Worm (Caenorhabditis elegans) whole organism, young adult: Measurements from ENCODE around the gene F10C5.3.

Experiments
- F39B2.1 ChIP-seq: fragments of 200-800 bp; sonication (Bioruptor generic); IDR thresholded peaks from 2 replicates; pipeline ENCODE4 v1.3.6; 2022; ENCODE audit warnings: missing genetic modification reagents, missing genetic modification characterization, missing compliant biosample characterization
- ama-1 ChIP-seq, 3 experiments: fragments of 150-350 bp in 1 of 3; sonication (generic microtip) in 2 of 3; optimal IDR thresholded peaks; 2 replicates each; lab custom pipeline; 2014 to 2018; ENCODE audit warnings: missing biosample characterization in 2 of 3, missing genetic modification characterization in 2 of 3, missing genetic modification reagents in 2 of 3
- bed-2 ChIP-seq: fragments of 200-800 bp; sonication (Bioruptor generic); IDR thresholded peaks from 2 replicates; pipeline ENCODE4 v1.3.6; 2022; ENCODE audit warnings: missing genetic modification reagents, missing genetic modification characterization, missing compliant biosample characterization
- ceh-40 ChIP-seq: fragments of 200-800 bp; sonication (Bioruptor generic); IDR thresholded peaks from 2 replicates; pipeline ENCODE4 v1.3.6; 2022; ENCODE audit warnings: missing genetic modification characterization, missing compliant biosample characterization
- chd-7 ChIP-seq: sonication (generic microtip); optimal IDR thresholded peaks from 2 replicates; lab custom pipeline; 2016; ENCODE audit warnings: mild to moderate bottlenecking, missing genetic modification characterization, moderate library complexity, missing compliant biosample characterization
- dox-1 ChIP-seq: fragments of 200-800 bp; sonication (Bioruptor generic); IDR thresholded peaks from 2 replicates; pipeline ENCODE4 v1.3.6; 2022; ENCODE audit warnings: missing genetic modification reagents, missing genetic modification characterization, missing compliant biosample characterization
- efl-1 ChIP-seq: fragments of 150-350 bp; optimal IDR thresholded peaks from 2 replicates; lab custom pipeline; 2014; ENCODE audit warnings: missing biosample characterization, missing genetic modification reagents, missing genetic modification characterization
- gei-17 ChIP-seq: fragments of 200-800 bp; sonication (Bioruptor generic); optimal IDR thresholded peaks from 2 replicates; lab custom pipeline; 2018; ENCODE audit warnings: mild to moderate bottlenecking, missing genetic modification characterization, missing compliant biosample characterization
- let-526 ChIP-seq: fragments of 200-800 bp; sonication (Bioruptor generic); IDR thresholded peaks from 2 replicates; pipeline ENCODE4 v1.3.6; 2022; ENCODE audit warnings: missing genetic modification reagents, missing genetic modification characterization, missing compliant biosample characterization
- let-607 ChIP-seq, 2 experiments: fragments of 200-800 bp in 1 of 2; sonication (Bioruptor generic) in 1 of 2; sonication (generic microtip) in 1 of 2; optimal IDR thresholded peaks; 2 replicates each; lab custom pipeline; 2016 to 2018; ENCODE audit warnings: mild to moderate bottlenecking in 2 of 2, missing compliant biosample characterization in 2 of 2, missing genetic modification characterization in 2 of 2, moderate library complexity in 2 of 2, missing genotype in 1 of 2
- madf-10 ChIP-seq: sonication (generic microtip); optimal IDR thresholded peaks from 2 replicates; lab custom pipeline; 2016; ENCODE audit warnings: mild to moderate bottlenecking, missing genetic modification characterization, missing compliant biosample characterization
- mel-28 ChIP-seq: sonication (generic microtip); optimal IDR thresholded peaks from 2 replicates; lab custom pipeline; 2016; ENCODE audit warnings: borderline replicate concordance, mild to moderate bottlenecking, missing genetic modification characterization, missing compliant biosample characterization
- nhr-179 ChIP-seq: sonication (generic microtip); optimal IDR thresholded peaks from 2 replicates; lab custom pipeline; 2016; ENCODE audit warnings: mild to moderate bottlenecking, missing genetic modification characterization, missing compliant biosample characterization
- nhr-90 ChIP-seq: sonication (generic microtip); optimal IDR thresholded peaks from 2 replicates; lab custom pipeline; 2016; ENCODE audit warnings: missing genotype, mild to moderate bottlenecking, missing genetic modification characterization, missing compliant biosample characterization
- snpc-1.3 ChIP-seq: sonication (generic microtip); optimal IDR thresholded peaks from 2 replicates; lab custom pipeline; 2017; ENCODE audit warnings: missing genetic modification characterization, mild to moderate bottlenecking, missing compliant biosample characterization, antibody characterized with exemption, moderate library complexity, missing genotype, missing genetic modification reagents; ENCODE audit not compliant: insufficient read depth
- somi-1 ChIP-seq: fragments of 200-800 bp; sonication (Bioruptor generic); optimal IDR thresholded peaks from 2 replicates; lab custom pipeline; 2018; ENCODE audit warnings: mild to moderate bottlenecking, missing genetic modification characterization, missing compliant biosample characterization
- unc-130 ChIP-seq: sonication (generic microtip); optimal IDR thresholded peaks from 2 replicates; lab custom pipeline; 2016; ENCODE audit warnings: missing genetic modification reagents, missing genetic modification characterization, missing compliant biosample characterization
- ztf-22 ChIP-seq: fragments of 200-800 bp; sonication (Bioruptor generic); optimal IDR thresholded peaks from 2 replicates; lab custom pipeline; 2018; ENCODE audit warnings: mild to moderate bottlenecking, missing genetic modification characterization, moderate library complexity, missing compliant biosample characterization
- ztf-25 ChIP-seq: fragments of 200-800 bp; sonication (Bioruptor generic); IDR thresholded peaks from 2 replicates; pipeline ENCODE4 v1.3.6; 2022; ENCODE audit warnings: missing genetic modification reagents, missing genetic modification characterization, missing compliant biosample characterization

Gene F10C5.3

DNA sequence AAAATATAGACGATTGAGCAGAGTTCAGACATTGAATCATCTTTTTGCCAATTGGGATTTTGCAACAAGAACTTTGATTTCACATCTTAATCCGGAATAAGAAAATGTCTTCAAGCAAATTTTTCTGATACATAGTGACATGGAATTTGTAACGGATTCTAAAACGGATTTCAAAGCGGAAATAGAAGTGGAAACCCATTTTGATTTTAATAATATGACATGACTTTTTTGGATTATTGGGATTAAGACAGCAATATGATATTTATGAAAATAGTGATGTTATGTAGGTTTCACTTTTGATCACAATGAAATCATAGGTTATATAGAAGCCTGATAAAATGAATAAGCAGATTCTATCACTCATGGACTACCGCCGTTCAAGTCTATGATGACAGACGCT, 48.5 kb downstream of the F10C5.3 start:
- TF ChIP-seq ztf-22 (GFP tag; lab: Kevin White, UChicago) (no peak), let-607 (tag; optimal IDR thresholded peaks at IDR 0.05; lab: Kevin White, UChicago) (no peak), let-526 (no peak), chd-7 (tag; lab: Kevin White, UChicago) (no peak), nhr-179 (tag; lab: Kevin White, UChicago) (no peak), gei-17 (GFP tag; lab: Kevin White, UChicago) (no peak), ceh-40 (no peak), ztf-25 (GFP tag; lab: Robert Waterston, UW) (no peak), efl-1 (GFP tag; lab: Kevin White, UChicago) (no peak), madf-10 (tag; lab: Kevin White, UChicago) (no peak), mel-28 (tag; lab: Kevin White, UChicago) (no peak), nhr-90 (no peak), bed-2 (GFP tag; lab: Robert Waterston, UW) (no peak), ama-1 (optimal IDR thresholded peaks at IDR 0.05; lab: Kevin White, UChicago) (no peak), ama-1 (GFP tag; optimal IDR thresholded peaks at IDR 0.05; lab: Kevin White, UChicago) (no peak), F39B2.1 (GFP tag; lab: Robert Waterston, UW) (no peak), dox-1 (GFP tag; lab: Robert Waterston, UW) (no peak), somi-1 (GFP tag; lab: Kevin White, UChicago) (no peak), unc-130 (GFP tag; lab: Kevin White, UChicago) (no peak), snpc-1.3 (tag; lab: Kevin White, UChicago) (no peak)
